Worm (Caenorhabditis elegans): ENCODE measurements around the gene oac-55.
A peak's percentile ranks its signal among the peaks of the same experiment; 100 is the strongest.

- TF ChIP-seq unc-62 (GFP tag; optimal IDR thresholded peaks at IDR 0.05) (no peak), lin-39 (tag; optimal IDR thresholded peaks at IDR 0.05) (no peak), nhr-20 (tag; optimal IDR thresholded peaks at IDR 0.05) (peak; percentile 31), ama-1 (optimal IDR thresholded peaks at IDR 0.05) (no peak), ztf-11 (tag; optimal IDR thresholded peaks at IDR 0.05) (no peak), aly-2 (tag; optimal IDR thresholded peaks at IDR 0.05) (no peak), mep-1 (tag; optimal IDR thresholded peaks at IDR 0.05) (no peak), Y116A8C.19 (tag; optimal IDR thresholded peaks at IDR 0.05; ENCODE audit: borderline replicate concordance) (no peak), zag-1 (tag; optimal IDR thresholded peaks at IDR 0.05) (no peak), pqm-1 (tag; optimal IDR thresholded peaks at IDR 0.05) (no peak), mdl-1 (tag; optimal IDR thresholded peaks at IDR 0.05) (no peak), nhr-90 (tag; optimal IDR thresholded peaks at IDR 0.05; ENCODE audit: poor library complexity) (peak; percentile 9)
These were observed 44.6 kb downstream of the oac-55 start, which contains the start of gene R08F11.4 for ce11 chrV:3805499-3805898.
